Fruit fly (Drosophila melanogaster) whole organism, adult: ENCODE measurements around the gene spas.
A peak's percentile ranks its signal among the peaks of the same experiment; 100 is the strongest.

Experiments
- CG11617 ChIP-seq: fragments of 200-800 bp; sonication (Bioruptor generic); optimal IDR thresholded peaks from 2 replicates; lab custom pipeline; 2017; ENCODE audit warnings: mild to moderate bottlenecking, missing biosample characterization, missing genetic modification reagents, missing genetic modification characterization
- CG12768 ChIP-seq: fragments of 200-800 bp; sonication (Bioruptor generic); optimal IDR thresholded peaks from 2 replicates; lab custom pipeline; 2017; ENCODE audit warnings: missing biosample characterization, missing genetic modification characterization, mild to moderate bottlenecking, moderate library complexity, missing genetic modification reagents
- CG14711 ChIP-seq: fragments of 200-800 bp; sonication (Bioruptor generic); optimal IDR thresholded peaks from 2 replicates; lab custom pipeline; 2018; ENCODE audit warnings: missing biosample characterization, mild to moderate bottlenecking, missing genetic modification characterization, moderate library complexity
- CG1620 ChIP-seq: fragments of 200-800 bp; sonication (Bioruptor generic); optimal IDR thresholded peaks from 2 replicates; lab custom pipeline; 2016; ENCODE audit warnings: missing biosample characterization, missing genetic modification characterization
- CG33017 ChIP-seq: fragments of 200-800 bp; sonication (Bioruptor generic); optimal IDR thresholded peaks from 2 replicates; lab custom pipeline; 2018; ENCODE audit warnings: missing biosample characterization, mild to moderate bottlenecking, missing genetic modification characterization, moderate library complexity
- CG5204 ChIP-seq: fragments of 200-800 bp; sonication (Bioruptor generic); optimal IDR thresholded peaks from 2 replicates; lab custom pipeline; 2016; ENCODE audit warnings: missing biosample characterization, missing genetic modification characterization
- CG7045 ChIP-seq: fragments of 200-800 bp; sonication (Bioruptor generic); optimal IDR thresholded peaks from 2 replicates; lab custom pipeline; 2017; ENCODE audit warnings: missing biosample characterization, mild to moderate bottlenecking, missing genetic modification characterization
- CG7101 ChIP-seq: fragments of 200-800 bp; sonication (Bioruptor generic); optimal IDR thresholded peaks from 2 replicates; lab custom pipeline; 2018; ENCODE audit warnings: missing biosample characterization, mild to moderate bottlenecking, missing genetic modification characterization, moderate library complexity
- Clk ChIP-seq: fragments of 200-800 bp; sonication (Bioruptor generic); optimal IDR thresholded peaks from 2 replicates; lab custom pipeline; 2017; ENCODE audit warnings: missing biosample characterization, missing genetic modification characterization
- Crg-1 ChIP-seq: fragments of 200-800 bp; sonication (Bioruptor generic); optimal IDR thresholded peaks from 2 replicates; lab custom pipeline; 2016; ENCODE audit warnings: missing biosample characterization, missing genetic modification characterization
- Hr96 ChIP-seq: fragments of 200-800 bp; sonication (Bioruptor generic); optimal IDR thresholded peaks from 2 replicates; lab custom pipeline; 2016; ENCODE audit warnings: missing biosample characterization, missing genetic modification characterization
- Mnt ChIP-seq: fragments of 200-800 bp; sonication (Bioruptor generic); optimal IDR thresholded peaks from 2 replicates; lab custom pipeline; 2016; ENCODE audit warnings: missing biosample characterization, mild to moderate bottlenecking, missing genetic modification characterization
- bab1 ChIP-seq: fragments of 200-800 bp; sonication (Bioruptor generic); optimal IDR thresholded peaks from 3 replicates; lab custom pipeline; 2019; ENCODE audit warnings: missing biosample characterization, mild to moderate bottlenecking, missing genetic modification characterization, moderate library complexity
- cic ChIP-seq: fragments of 200-800 bp; sonication (Bioruptor generic); optimal IDR thresholded peaks from 2 replicates; lab custom pipeline; 2017; ENCODE audit warnings: missing biosample characterization, mild to moderate bottlenecking, missing genetic modification characterization, moderate library complexity
- cnc ChIP-seq, 2 experiments: fragments of >200 bp; optimal IDR thresholded peaks; 2 replicates each; lab custom pipeline; 2017
- kay ChIP-seq: fragments of 200-800 bp; sonication (Bioruptor generic); peaks from one replicate; lab custom pipeline; 2016; ENCODE audit warnings: missing biosample characterization, missing genetic modification characterization, borderline replicate concordance
- ovo ChIP-seq: fragments of 200-800 bp; sonication (Bioruptor generic); optimal IDR thresholded peaks from 2 replicates; lab custom pipeline; 2016; ENCODE audit warnings: missing biosample characterization, missing genetic modification characterization
- pad ChIP-seq: fragments of 200-800 bp; sonication (Bioruptor generic); optimal IDR thresholded peaks from 3 replicates; lab custom pipeline; 2017; ENCODE audit warnings: missing biosample characterization, missing genetic modification characterization, mild to moderate bottlenecking, moderate library complexity, missing genetic modification reagents
- tj ChIP-seq: fragments of 200-800 bp; sonication (Bioruptor generic); optimal IDR thresholded peaks from 3 replicates; lab custom pipeline; 2017; ENCODE audit warnings: missing biosample characterization, mild to moderate bottlenecking, missing genetic modification characterization, moderate library complexity
- toe ChIP-seq: fragments of 200-800 bp; sonication (Bioruptor generic); optimal IDR thresholded peaks from 2 replicates; lab custom pipeline; 2016; ENCODE audit warnings: missing biosample characterization, missing genetic modification characterization

The spas gene

DNA sequence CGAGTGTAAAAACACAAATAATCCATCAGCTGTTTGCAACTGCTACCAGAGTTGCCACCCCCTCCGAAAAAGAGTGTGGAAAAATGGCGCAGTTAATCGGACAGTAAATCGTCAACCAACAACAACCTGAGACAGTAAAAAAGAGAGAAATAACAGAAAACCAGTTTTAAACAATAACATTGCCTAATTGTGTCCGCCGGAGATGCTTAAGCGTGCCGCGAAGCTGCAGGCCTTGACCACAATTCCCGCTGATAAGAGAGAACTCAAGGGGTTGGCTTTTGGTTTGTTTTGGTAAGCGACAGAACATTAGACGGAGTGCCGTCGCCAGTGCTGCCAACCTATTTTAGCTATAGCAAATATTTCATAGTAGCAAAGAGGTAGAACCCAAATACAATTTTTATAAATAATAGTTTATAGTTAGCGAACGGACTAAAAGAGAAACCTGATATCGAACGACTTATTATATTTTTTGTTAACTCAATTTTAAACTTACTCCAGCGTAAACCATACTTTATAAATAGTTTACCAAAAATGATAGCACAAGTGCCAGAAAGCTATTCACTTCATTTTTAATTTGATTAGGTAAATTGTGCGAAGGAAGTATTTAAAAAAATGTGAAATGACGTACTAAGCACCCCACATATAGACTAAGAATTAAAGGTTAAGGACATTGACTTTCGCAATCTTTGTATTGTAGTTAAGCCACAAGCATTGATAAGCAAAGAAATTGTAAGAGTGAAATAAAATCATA lies 12.8 kb downstream of the spas start, which contains the start of the genes Atg6 and Pisd:
Atg6 (minus strand) TSS at position 93 of the 751 bp plus-strand sequence.
Pisd (plus strand) TSS at position 94 of the 751 bp plus-strand sequence.
- TF ChIP-seq Clk = no peak
- TF ChIP-seq Crg-1 (GFP tag; lab: Kevin White, UChicago) = peak; percentile 24
- TF ChIP-seq Hr96 (GFP tag; lab: Kevin White, UChicago) = peak; percentile 57
- peak; percentile 63 for TF ChIP-seq bab1 (GFP tag; lab: Kevin White, UChicago)
- TF ChIP-seq CG5204 (GFP tag; lab: Kevin White, UChicago) = no peak
- peak; percentile 8 for TF ChIP-seq CG7101 (tag; lab: Kevin White, UChicago)
- no peak for TF ChIP-seq cnc (optimal IDR thresholded peaks at IDR 0.05; lab: Kevin White, UChicago)
- no peak for TF ChIP-seq CG33017 (tag; lab: Kevin White, UChicago)
- peak; percentile 34 for TF ChIP-seq tj (GFP tag; lab: Kevin White, UChicago)
- TF ChIP-seq CG1620 (GFP tag; lab: Kevin White, UChicago) = peak; percentile 1
- peak; percentile 90 for TF ChIP-seq CG14711 (tag; lab: Kevin White, UChicago)
- peak; percentile 24 for TF ChIP-seq ovo (GFP tag; lab: Kevin White, UChicago)
- peak; percentile 18 for TF ChIP-seq CG7045
- peak; percentile 53 for TF ChIP-seq CG11617 (GFP tag; lab: Kevin White, UChicago)
- no peak for TF ChIP-seq toe (GFP tag; lab: Kevin White, UChicago)
- TF ChIP-seq kay (GFP tag; lab: Kevin White, UChicago) = no peak
- TF ChIP-seq cic (GFP tag; lab: Kevin White, UChicago) = peak; percentile 61
- TF ChIP-seq pad (GFP tag; lab: Kevin White, UChicago) = peak; percentile 41
- peak; percentile 35 for TF ChIP-seq CG12768 (GFP tag; lab: Kevin White, UChicago)
- peak; percentile 62 for TF ChIP-seq Mnt (GFP tag; lab: Kevin White, UChicago)

dm6 chr3R:24051459-24052165 lies 13.6 kb downstream of the spas start:
- peak; percentile 13 for TF ChIP-seq Hr96 (GFP tag; lab: Kevin White, UChicago)
- peak; percentile 48 for TF ChIP-seq cic (GFP tag; lab: Kevin White, UChicago)
- peak; percentile 19 for TF ChIP-seq tj (GFP tag; lab: Kevin White, UChicago)
- no peak for TF ChIP-seq pad (GFP tag; lab: Kevin White, UChicago)
- TF ChIP-seq cnc (optimal IDR thresholded peaks at IDR 0.05; lab: Kevin White, UChicago) = no peak
- TF ChIP-seq toe (GFP tag; lab: Kevin White, UChicago) = no peak
- peak; percentile 71 for TF ChIP-seq bab1 (GFP tag; lab: Kevin White, UChicago)
- TF ChIP-seq Mnt (GFP tag; lab: Kevin White, UChicago) = peak; percentile 80
- TF ChIP-seq CG12768 (GFP tag; lab: Kevin White, UChicago) = peak; percentile 20
- TF ChIP-seq CG33017 (tag; lab: Kevin White, UChicago) = peak; percentile 23

DNA sequence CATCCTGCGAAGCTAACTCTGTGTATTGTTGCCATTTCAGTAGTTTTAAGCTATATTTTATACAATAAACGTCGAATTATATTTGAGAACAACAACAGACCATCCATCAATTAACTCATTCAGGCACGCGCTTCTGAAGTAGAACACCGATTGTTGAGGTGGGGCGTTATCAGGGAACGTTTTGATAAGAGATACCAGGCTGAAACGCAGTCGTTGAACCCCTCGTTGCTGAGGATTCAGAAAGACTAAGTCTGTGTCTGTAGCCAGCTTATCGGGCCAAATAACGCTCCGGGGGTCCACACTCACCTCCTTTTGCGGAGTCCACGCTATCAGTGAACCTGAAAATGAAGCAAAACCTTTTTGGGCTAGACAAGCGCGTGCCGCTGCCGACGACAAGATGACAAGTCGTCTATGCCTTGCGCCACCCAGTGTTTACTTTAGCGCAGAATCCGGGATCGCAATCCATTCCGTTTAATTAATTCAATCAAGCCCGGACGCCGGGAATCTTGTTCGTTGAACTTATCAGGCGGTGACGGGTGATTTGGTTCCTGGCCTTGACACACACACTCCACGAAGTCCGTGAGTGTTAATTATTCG lies 15.6 kb downstream of the spas start:
- no peak for TF ChIP-seq Hr96 (GFP tag; lab: Kevin White, UChicago)
- peak; percentile 25 for TF ChIP-seq cic (GFP tag; lab: Kevin White, UChicago)
- TF ChIP-seq Mnt (GFP tag; lab: Kevin White, UChicago) = peak; percentile 8

DNA sequence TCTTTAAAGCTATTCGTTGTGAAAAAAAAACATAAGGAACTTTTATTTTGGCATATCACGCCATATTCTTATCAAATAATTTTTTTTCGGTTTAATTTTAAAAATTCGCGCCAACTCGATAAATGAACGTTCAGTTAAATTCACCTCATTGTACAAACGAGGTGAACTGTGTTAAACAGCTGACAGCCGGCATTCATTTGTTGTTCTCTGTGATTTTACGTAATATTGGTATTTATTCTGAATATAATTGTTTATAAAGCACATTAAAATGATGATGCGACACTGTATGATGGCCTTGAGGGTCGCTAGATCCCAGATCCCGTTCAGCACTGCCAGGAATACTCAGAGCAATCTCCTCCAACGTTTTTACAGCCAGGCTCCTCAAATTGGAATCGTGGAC lies 16.2 kb downstream of the spas start, which contains the start of gene CG6000:
CG6000 (plus strand) TSS at position 165 of the 400 bp plus-strand sequence.
- no peak for TF ChIP-seq Hr96 (GFP tag; lab: Kevin White, UChicago)

DNA sequence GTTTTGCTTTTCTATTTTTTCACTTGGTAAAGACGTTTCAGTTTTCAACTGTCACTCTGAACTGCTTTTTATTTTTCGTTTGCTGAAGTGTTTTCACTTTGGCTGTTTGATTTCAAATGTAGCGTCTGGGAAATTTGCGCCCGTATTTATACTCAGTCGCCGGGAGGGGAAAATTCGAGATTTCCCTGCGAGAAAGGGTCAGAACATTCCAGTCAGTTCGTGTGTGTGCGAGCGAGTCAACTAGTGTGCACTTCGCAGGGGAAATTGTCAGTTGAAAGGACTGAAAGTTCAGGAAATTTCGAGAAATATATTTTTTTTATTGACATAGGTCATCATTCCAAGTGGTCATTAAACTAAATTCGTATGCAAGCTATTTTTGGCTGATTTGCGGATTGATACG lies 19.2 kb downstream of the spas start, which contains the start of gene Hsp68:
Hsp68 (minus strand) TSS at position 123 of the 400 bp plus-strand sequence.
- TF ChIP-seq ovo (GFP tag; lab: Kevin White, UChicago) (no peak), CG12768 (GFP tag; lab: Kevin White, UChicago) (peak; percentile 51), cic (GFP tag; lab: Kevin White, UChicago) (peak; percentile 31), CG1620 (GFP tag; lab: Kevin White, UChicago) (no peak), tj (GFP tag; lab: Kevin White, UChicago) (peak; percentile 26), toe (GFP tag; lab: Kevin White, UChicago) (no peak), CG11617 (GFP tag; lab: Kevin White, UChicago) (peak; percentile 2), CG7045 (no peak), pad (GFP tag; lab: Kevin White, UChicago) (peak; percentile 100), CG33017 (tag; lab: Kevin White, UChicago) (peak; percentile 28), CG7101 (tag; lab: Kevin White, UChicago) (no peak), CG14711 (tag; lab: Kevin White, UChicago) (no peak), Mnt (GFP tag; lab: Kevin White, UChicago) (no peak)
